Worm (Caenorhabditis elegans): ENCODE data around the gene nep-25.

Gene nep-25

DNA sequence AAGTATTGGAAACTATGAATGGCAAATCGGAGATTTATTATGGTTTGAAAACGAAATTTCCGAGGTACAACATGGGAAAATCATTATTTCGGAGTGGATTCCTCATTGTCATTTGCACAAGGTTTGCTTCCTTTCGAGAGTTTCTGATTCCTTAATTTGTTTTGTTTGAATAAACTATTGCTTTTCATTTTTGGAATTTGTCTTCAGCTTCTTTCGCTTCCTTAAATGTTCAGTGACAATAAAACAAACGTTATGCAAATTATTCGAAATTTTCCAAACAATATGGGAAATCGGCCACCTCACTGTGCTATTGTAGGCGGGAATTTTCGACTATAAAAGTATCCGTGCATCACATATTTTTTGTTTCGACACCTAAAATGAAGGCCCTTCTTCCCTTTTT lies at the start of gene nep-25:
TSS of gene nep-25 (plus strand) at position 375 of the 400 bp plus-strand sequence.
- no peak for TF ChIP-seq T22C8.4 (GFP tag; IDR thresholded peaks at IDR 0.05)

DNA sequence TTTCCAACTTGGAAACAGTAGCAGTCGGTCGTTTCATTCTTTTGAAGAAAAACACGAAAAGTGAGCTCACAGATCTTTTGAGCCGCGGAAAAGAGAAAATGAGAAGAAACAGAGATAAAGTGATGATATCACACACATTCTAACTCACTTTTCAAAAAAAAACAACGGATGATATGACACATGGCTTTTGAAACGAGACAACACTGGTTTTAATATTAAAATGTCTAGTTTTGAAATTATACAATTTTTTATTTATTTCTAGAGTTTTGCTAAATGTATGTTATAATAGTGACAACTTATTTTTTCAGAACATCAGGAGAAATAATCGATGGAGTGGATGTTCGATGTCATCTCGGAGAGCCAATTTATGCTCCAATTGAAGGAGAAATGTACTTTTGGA lies 49.5 kb upstream of the nep-25 start, which contains the start of gene K05F1.14:
TSS of gene K05F1.14 (minus strand) at position 101 of the 400 bp plus-strand sequence.
- no peak for TF ChIP-seq ref-1 (GFP tag; conservative IDR thresholded peaks at IDR 0.05)
- TF ChIP-seq flt-1 (GFP tag; IDR thresholded peaks at IDR 0.05): no peak
- no peak for TF ChIP-seq cog-1 (tag; optimal IDR thresholded peaks at IDR 0.05)
- TF ChIP-seq T22C8.4 (GFP tag; IDR thresholded peaks at IDR 0.05): no peak
- TF ChIP-seq ztf-23 (GFP tag; IDR thresholded peaks at IDR 0.05): no peak
- TF ChIP-seq klf-2 (GFP tag; conservative IDR thresholded peaks at IDR 0.05): no peak
- no peak for TF ChIP-seq ztf-29 (GFP tag; IDR thresholded peaks at IDR 0.05)
- TF ChIP-seq med-1 (GFP tag; optimal IDR thresholded peaks at IDR 0.05; ENCODE audit: insufficient read depth): no peak
- no peak for TF ChIP-seq tab-1 (GFP tag; IDR thresholded peaks at IDR 0.05)

- TF ChIP-seq med-1 (GFP tag; optimal IDR thresholded peaks at IDR 0.05; ENCODE audit: insufficient read depth) (no peak), ztf-29 (GFP tag; IDR thresholded peaks at IDR 0.05) (no peak), ref-1 (GFP tag; conservative IDR thresholded peaks at IDR 0.05) (no peak), klf-2 (GFP tag; conservative IDR thresholded peaks at IDR 0.05) (no peak), tab-1 (GFP tag; IDR thresholded peaks at IDR 0.05) (no peak), T22C8.4 (GFP tag; IDR thresholded peaks at IDR 0.05) (no peak), flt-1 (GFP tag; IDR thresholded peaks at IDR 0.05) (no peak)
Measured at ce11 chrII:5794195-5794594, 47.8 kb upstream of the nep-25 start, which contains the start of gene acdh-8. TSS of gene acdh-8 (plus strand) at chrII:5794495.

DNA sequence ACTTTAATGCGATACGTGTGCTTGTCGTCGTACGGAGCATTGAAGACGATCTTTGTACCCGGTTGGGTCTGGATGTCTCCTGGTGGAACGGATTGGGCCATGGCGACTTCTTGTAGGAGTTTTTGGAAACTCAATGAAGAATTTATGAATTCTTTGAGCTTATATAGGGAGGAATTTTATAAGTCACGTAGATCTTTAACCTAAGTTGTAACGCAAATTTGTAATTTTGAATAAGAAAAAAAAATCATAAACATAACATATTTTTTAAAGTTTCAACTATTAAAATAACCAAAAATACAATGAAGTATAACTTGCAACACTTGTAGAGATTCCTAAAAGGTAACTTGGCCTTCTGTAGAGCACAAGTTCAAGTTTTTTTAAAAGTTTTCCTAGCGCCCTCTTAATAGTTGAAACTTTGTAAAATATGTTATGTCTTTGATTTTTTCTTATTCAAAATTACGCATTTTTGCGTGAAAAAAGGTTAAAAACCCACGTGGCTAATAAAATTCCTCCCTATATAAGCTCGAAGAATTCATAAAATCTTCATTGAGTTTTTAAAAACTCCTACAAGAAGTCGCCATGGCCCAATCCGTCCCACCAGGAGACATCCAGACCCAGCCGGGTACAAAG lies 44.6 kb upstream of the nep-25 start, which contains the start of the genes msp-63 and msp-142:
TSS of gene msp-63 (minus strand) at position 101 of the 630 bp plus-strand sequence.
TSS of gene msp-142 (plus strand) at position 580 of the 630 bp plus-strand sequence.
- TF ChIP-seq T22C8.4 (GFP tag; IDR thresholded peaks at IDR 0.05): no peak
- no peak for TF ChIP-seq flt-1 (GFP tag; IDR thresholded peaks at IDR 0.05)
- no peak for TF ChIP-seq med-1 (GFP tag; optimal IDR thresholded peaks at IDR 0.05; ENCODE audit: insufficient read depth)
- no peak for TF ChIP-seq tab-1 (GFP tag; IDR thresholded peaks at IDR 0.05)
- TF ChIP-seq ztf-29 (GFP tag; IDR thresholded peaks at IDR 0.05): no peak
- no peak for TF ChIP-seq ztf-23 (GFP tag; IDR thresholded peaks at IDR 0.05)
- no peak for TF ChIP-seq ref-1 (GFP tag; conservative IDR thresholded peaks at IDR 0.05)
- no peak for TF ChIP-seq klf-2 (GFP tag; conservative IDR thresholded peaks at IDR 0.05)
- no peak for TF ChIP-seq cog-1 (tag; optimal IDR thresholded peaks at IDR 0.05)

DNA sequence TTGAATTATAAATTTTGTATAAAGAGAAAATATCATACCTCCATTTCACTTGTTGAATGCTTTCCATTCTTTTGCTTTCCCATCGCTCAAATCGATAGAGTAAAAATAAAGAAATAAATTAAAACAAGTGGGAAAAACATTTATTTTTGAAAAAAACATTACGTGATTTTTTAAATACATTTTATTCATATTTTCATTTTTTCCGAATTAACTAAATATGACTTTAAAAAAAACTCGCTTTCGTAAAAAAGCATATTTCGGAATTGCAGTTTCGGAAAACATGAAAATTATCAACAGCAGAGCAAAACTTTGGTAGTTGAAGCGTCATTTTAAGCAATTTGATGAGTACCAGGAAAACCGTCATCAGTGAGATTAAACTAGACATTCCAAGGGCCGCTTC lies 42.5 kb upstream of the nep-25 start, which contains the start of gene K05F1.8:
TSS of gene K05F1.8 (minus strand) at position 101 of the 400 bp plus-strand sequence.
- TF ChIP-seq tab-1 (GFP tag; IDR thresholded peaks at IDR 0.05) (no peak), cog-1 (tag; optimal IDR thresholded peaks at IDR 0.05) (no peak), ztf-23 (GFP tag; IDR thresholded peaks at IDR 0.05) (no peak), klf-2 (GFP tag; conservative IDR thresholded peaks at IDR 0.05) (no peak), ztf-29 (GFP tag; IDR thresholded peaks at IDR 0.05) (no peak), ref-1 (GFP tag; conservative IDR thresholded peaks at IDR 0.05) (no peak), med-1 (GFP tag; optimal IDR thresholded peaks at IDR 0.05; ENCODE audit: insufficient read depth) (no peak), flt-1 (GFP tag; IDR thresholded peaks at IDR 0.05) (no peak)

- TF ChIP-seq klf-2 (GFP tag; conservative IDR thresholded peaks at IDR 0.05) (no peak), T22C8.4 (GFP tag; IDR thresholded peaks at IDR 0.05) (no peak), cog-1 (tag; optimal IDR thresholded peaks at IDR 0.05) (no peak), tab-1 (GFP tag; IDR thresholded peaks at IDR 0.05) (no peak), flt-1 (GFP tag; IDR thresholded peaks at IDR 0.05) (no peak), ztf-23 (GFP tag; IDR thresholded peaks at IDR 0.05) (no peak), ztf-29 (GFP tag; IDR thresholded peaks at IDR 0.05) (no peak), med-1 (GFP tag; optimal IDR thresholded peaks at IDR 0.05; ENCODE audit: insufficient read depth) (no peak), ref-1 (GFP tag; conservative IDR thresholded peaks at IDR 0.05) (no peak)
Measured at ce11 chrII:5801075-5801474, 41.0 kb upstream of the nep-25 start, which contains the start of the genes K05F1.9 and K05F1.1. TSS of gene K05F1.9 (minus strand) at chrII:5801175. TSS of gene K05F1.1 (plus strand) at chrII:5801382.

DNA sequence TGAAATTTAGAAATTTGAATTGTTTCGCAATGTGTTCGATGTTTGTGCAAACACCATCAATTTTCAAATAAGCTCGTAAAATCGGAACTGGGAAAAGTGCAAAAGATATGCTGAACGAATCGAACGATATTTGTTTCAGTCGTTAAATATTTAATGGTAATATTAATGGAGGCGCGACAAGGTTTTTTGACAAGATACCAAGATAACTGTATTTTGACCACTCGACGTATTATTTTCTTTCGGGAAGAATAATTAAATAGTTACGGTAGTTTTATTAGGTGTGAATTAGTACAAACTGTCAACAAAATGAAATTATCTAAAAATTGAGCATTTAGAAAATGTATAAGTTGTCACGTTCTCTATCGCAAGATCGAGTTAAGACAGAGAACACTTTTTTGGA lies 37.8 kb upstream of the nep-25 start:
- TF ChIP-seq cog-1 (tag; optimal IDR thresholded peaks at IDR 0.05): no peak
- TF ChIP-seq flt-1 (GFP tag; IDR thresholded peaks at IDR 0.05): no peak
- no peak for TF ChIP-seq klf-2 (GFP tag; conservative IDR thresholded peaks at IDR 0.05)
- TF ChIP-seq T22C8.4 (GFP tag; IDR thresholded peaks at IDR 0.05): no peak
- no peak for TF ChIP-seq ztf-23 (GFP tag; IDR thresholded peaks at IDR 0.05)
- TF ChIP-seq ztf-29 (GFP tag; IDR thresholded peaks at IDR 0.05): no peak
- no peak for TF ChIP-seq med-1 (GFP tag; optimal IDR thresholded peaks at IDR 0.05; ENCODE audit: insufficient read depth)
- no peak for TF ChIP-seq tab-1 (GFP tag; IDR thresholded peaks at IDR 0.05)
- TF ChIP-seq ref-1 (GFP tag; conservative IDR thresholded peaks at IDR 0.05): no peak

DNA sequence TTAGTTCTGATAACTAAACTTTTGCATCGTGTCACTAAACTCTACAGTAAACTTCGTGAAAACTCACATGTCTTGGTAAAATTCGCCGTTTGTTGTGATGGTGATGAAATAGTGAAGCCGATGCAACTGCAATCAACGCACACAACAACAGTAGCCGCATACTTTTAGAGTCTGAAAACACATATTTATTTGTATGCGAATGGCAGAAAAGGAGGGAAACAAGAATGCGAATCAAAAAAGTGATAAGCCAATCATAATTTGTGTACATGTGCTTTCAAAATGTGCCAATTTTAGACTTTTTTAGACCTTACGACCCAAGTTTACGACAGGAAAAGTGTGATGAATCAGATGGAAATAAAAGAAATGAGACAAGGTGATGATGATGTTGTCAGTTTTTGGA lies 36.7 kb upstream of the nep-25 start, which contains the start of gene K05F1.10:
TSS of gene K05F1.10 (minus strand) at position 171 of the 400 bp plus-strand sequence.
- no peak for TF ChIP-seq ref-1 (GFP tag; conservative IDR thresholded peaks at IDR 0.05)
- no peak for TF ChIP-seq ztf-29 (GFP tag; IDR thresholded peaks at IDR 0.05)
- TF ChIP-seq med-1 (GFP tag; optimal IDR thresholded peaks at IDR 0.05; ENCODE audit: insufficient read depth): no peak
- TF ChIP-seq ztf-23 (GFP tag; IDR thresholded peaks at IDR 0.05): no peak
- no peak for TF ChIP-seq cog-1 (tag; optimal IDR thresholded peaks at IDR 0.05)
- TF ChIP-seq tab-1 (GFP tag; IDR thresholded peaks at IDR 0.05): no peak
- TF ChIP-seq flt-1 (GFP tag; IDR thresholded peaks at IDR 0.05): no peak
- TF ChIP-seq T22C8.4 (GFP tag; IDR thresholded peaks at IDR 0.05): no peak
- no peak for TF ChIP-seq klf-2 (GFP tag; conservative IDR thresholded peaks at IDR 0.05)

ce11 chrII:5806563-5806962 lies 35.5 kb upstream of the nep-25 start:
- TF ChIP-seq ztf-29 (GFP tag; IDR thresholded peaks at IDR 0.05) (no peak), klf-2 (GFP tag; conservative IDR thresholded peaks at IDR 0.05) (no peak), tab-1 (GFP tag; IDR thresholded peaks at IDR 0.05) (no peak), ref-1 (GFP tag; conservative IDR thresholded peaks at IDR 0.05) (no peak)

DNA sequence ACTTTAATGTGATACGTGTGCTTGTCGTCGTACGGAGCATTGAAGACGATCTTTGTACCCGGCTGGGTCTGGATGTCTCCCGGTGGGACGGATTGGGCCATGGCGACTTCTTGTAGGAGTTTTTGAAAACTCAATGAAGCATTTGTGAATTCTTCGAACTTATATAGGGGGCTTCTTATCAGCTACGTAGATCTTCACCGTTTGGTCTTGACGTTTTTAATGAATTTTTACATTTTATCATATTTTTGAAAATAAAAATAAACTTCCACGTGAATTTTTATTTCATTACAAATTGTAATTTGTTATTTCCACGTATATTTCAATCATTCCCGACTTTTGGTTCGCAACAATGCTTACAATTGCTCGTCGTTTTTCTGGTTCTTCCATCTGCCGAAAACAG lies 31.8 kb upstream of the nep-25 start, which contains the start of the genes msp-64 and ZK1248.5:
TSS of gene msp-64 (minus strand) at position 101 of the 400 bp plus-strand sequence.
TSS of gene ZK1248.5 (plus strand) at position 285 of the 400 bp plus-strand sequence.
- TF ChIP-seq med-1 (GFP tag; optimal IDR thresholded peaks at IDR 0.05; ENCODE audit: insufficient read depth) (no peak), ref-1 (GFP tag; conservative IDR thresholded peaks at IDR 0.05) (no peak), cog-1 (tag; optimal IDR thresholded peaks at IDR 0.05) (no peak), tab-1 (GFP tag; IDR thresholded peaks at IDR 0.05) (no peak)

Data from whole organism, midembryonic.